Worm (Caenorhabditis elegans): ENCODE results near the gene K11H12.4.

ce11 chrIV:654526-655440 lies 20.9 kb downstream of the K11H12.4 start, which contains the start of the genes rpl-15 and K11H12.8:
- TF ChIP-seq skn-1 (tag; optimal IDR thresholded peaks at IDR 0.05), result peak; percentile 97
- TF ChIP-seq lin-39 (tag; optimal IDR thresholded peaks at IDR 0.05), result peak; percentile 99
- peak; percentile 98 for TF ChIP-seq nhr-11 (tag; optimal IDR thresholded peaks at IDR 0.05)
